Fruit fly (Drosophila melanogaster) whole organism, embryonic: ENCODE measurements around the gene CG46313.
A peak's percentile ranks its signal among the peaks of the same experiment; 100 is the strongest.

Experiments used
- Abd-B ChIP-seq: fragments of 200-800 bp; sonication (Bioruptor generic); optimal IDR thresholded peaks from 2 replicates; lab custom pipeline; 2018; ENCODE audit warnings: missing biosample characterization, mild to moderate bottlenecking, missing genetic modification characterization, moderate library complexity
- Asciz ChIP-seq: fragments of 200-800 bp; sonication (Bioruptor generic); optimal IDR thresholded peaks from 2 replicates; lab custom pipeline; 2017; ENCODE audit warnings: missing biosample characterization, mild to moderate bottlenecking, missing genetic modification characterization, missing genetic modification reagents
- Atf-2 ChIP-seq: fragments of 200-800 bp; sonication (Bioruptor generic); optimal IDR thresholded peaks from 2 replicates; lab custom pipeline; 2016; ENCODE audit warnings: missing biosample characterization, missing genetic modification characterization
- CG1024 ChIP-seq: fragments of 200-800 bp; sonication (Bioruptor generic); IDR thresholded peaks from 2 replicates; pipeline ENCODE4 v1.3.6; 2022; ENCODE audit warnings: missing biosample characterization, missing genetic modification characterization
- CG11247 ChIP-seq: fragments of 200-800 bp; sonication (Bioruptor generic); IDR thresholded peaks from 2 replicates; pipeline ENCODE4 v1.3.6; 2022; ENCODE audit warnings: missing biosample characterization, missing genetic modification characterization
- CG11696 ChIP-seq: fragments of 200-800 bp; sonication (Bioruptor generic); IDR thresholded peaks from 2 replicates; pipeline ENCODE4 v1.3.6; 2022; ENCODE audit warnings: missing biosample characterization, missing genetic modification characterization
- CG12942 ChIP-seq: fragments of 200-800 bp; sonication (Bioruptor generic); optimal IDR thresholded peaks from 3 replicates; lab custom pipeline; 2016; ENCODE audit warnings: missing biosample characterization, missing genetic modification characterization
- CG15073 ChIP-seq: fragments of 200-800 bp; sonication (Bioruptor generic); optimal IDR thresholded peaks from 2 replicates; lab custom pipeline; 2016; ENCODE audit warnings: missing biosample characterization, missing genetic modification characterization
- CG1602 ChIP-seq: fragments of 200-800 bp; sonication (Bioruptor generic); optimal IDR thresholded peaks from 3 replicates; lab custom pipeline; 2016; ENCODE audit warnings: missing biosample characterization, missing genetic modification characterization
- CG16815 ChIP-seq: fragments of 200-800 bp; sonication (Bioruptor generic); optimal IDR thresholded peaks from 3 replicates; lab custom pipeline; 2017; ENCODE audit warnings: missing biosample characterization, mild to moderate bottlenecking, missing genetic modification characterization
- CG17361 ChIP-seq: fragments of 200-800 bp; sonication (Bioruptor generic); IDR thresholded peaks from 3 replicates; pipeline ENCODE4 v1.3.6; 2022; ENCODE audit warnings: missing biosample characterization, missing genetic modification characterization
- CG1792 ChIP-seq: fragments of 200-800 bp; sonication (Bioruptor generic); optimal IDR thresholded peaks from 2 replicates; lab custom pipeline; 2016; ENCODE audit warnings: missing biosample characterization, missing genetic modification characterization
- CG18599 ChIP-seq: fragments of 200-800 bp; sonication (Bioruptor generic); optimal IDR thresholded peaks from 3 replicates; lab custom pipeline; 2017; ENCODE audit warnings: missing biosample characterization, missing genetic modification characterization, mild to moderate bottlenecking, moderate library complexity, missing genetic modification reagents
- CG2120 ChIP-seq: fragments of 200-800 bp; sonication (Bioruptor generic); optimal IDR thresholded peaks from 3 replicates; lab custom pipeline; 2016; ENCODE audit warnings: missing biosample characterization, missing genetic modification characterization
- CG30431 ChIP-seq: fragments of 200-800 bp; sonication (Bioruptor generic); optimal IDR thresholded peaks from 2 replicates; lab custom pipeline; 2017; ENCODE audit warnings: missing biosample characterization, missing genetic modification characterization
- CG6765 ChIP-seq: fragments of 200-800 bp; sonication (Bioruptor generic); optimal IDR thresholded peaks from 3 replicates; lab custom pipeline; 2017; ENCODE audit warnings: missing biosample characterization, mild to moderate bottlenecking, missing genetic modification characterization
- CG7786 ChIP-seq: fragments of 200-800 bp; sonication (Bioruptor generic); optimal IDR thresholded peaks from 2 replicates; lab custom pipeline; 2016; ENCODE audit warnings: missing biosample characterization, missing genetic modification characterization
- CG7928 ChIP-seq: fragments of 200-800 bp; sonication (Bioruptor generic); optimal IDR thresholded peaks from 2 replicates; lab custom pipeline; 2017; ENCODE audit warnings: missing biosample characterization, mild to moderate bottlenecking, missing genetic modification characterization
- CG9215 ChIP-seq: fragments of 200-800 bp; sonication (Bioruptor generic); IDR thresholded peaks from 2 replicates; pipeline ENCODE4 v1.3.6; 2022; ENCODE audit warnings: missing biosample characterization, missing genetic modification characterization
- Gsc ChIP-seq: fragments of 200-800 bp; sonication (Bioruptor generic); IDR thresholded peaks from 2 replicates; pipeline ENCODE4 v1.3.6; 2022; ENCODE audit warnings: missing biosample characterization, missing genetic modification characterization
- HLH4C ChIP-seq: fragments of 200-800 bp; sonication (Bioruptor generic); IDR thresholded peaks from 3 replicates; pipeline ENCODE4 v1.3.6; 2022; ENCODE audit warnings: missing biosample characterization, missing genetic modification characterization; ENCODE audit not compliant: partially characterized antibody
- Jarid2 ChIP-seq: fragments of 200-800 bp; sonication (Bioruptor generic); optimal IDR thresholded peaks from 3 replicates; lab custom pipeline; 2017; ENCODE audit warnings: mild to moderate bottlenecking, missing biosample characterization, missing genetic modification reagents, missing genetic modification characterization
- Lhr ChIP-seq: fragments of 200-800 bp; sonication (Bioruptor generic); optimal IDR thresholded peaks from 3 replicates; lab custom pipeline; 2017; ENCODE audit warnings: mild to moderate bottlenecking, missing biosample characterization, missing genetic modification reagents, missing genetic modification characterization
- NFAT ChIP-seq: fragments of 200-800 bp; sonication (Bioruptor generic); IDR thresholded peaks from 2 replicates; pipeline ENCODE4 v1.3.6; 2022; ENCODE audit warnings: missing biosample characterization, missing genetic modification characterization
- Opbp ChIP-seq: fragments of 200-800 bp; sonication (Bioruptor generic); IDR thresholded peaks from 3 replicates; pipeline ENCODE4 v1.3.6; 2022; ENCODE audit warnings: missing biosample characterization, missing genetic modification characterization; ENCODE audit not compliant: partially characterized antibody
- Scr ChIP-seq: fragments of 200-800 bp; sonication (Bioruptor generic); IDR thresholded peaks from 2 replicates; pipeline ENCODE4 v1.3.6; 2022; ENCODE audit warnings: missing biosample characterization, missing genetic modification characterization; ENCODE audit not compliant: partially characterized antibody
- Sry-δ ChIP-seq: fragments of 200-800 bp; sonication (Bioruptor generic); optimal IDR thresholded peaks from 2 replicates; lab custom pipeline; 2016; ENCODE audit warnings: missing biosample characterization, missing genetic modification characterization
- Ssrp ChIP-seq: fragments of 200-800 bp; sonication (Bioruptor generic); optimal IDR thresholded peaks from 2 replicates; lab custom pipeline; 2018; ENCODE audit warnings: missing biosample characterization, mild to moderate bottlenecking, missing genetic modification characterization, moderate library complexity
- YL-1 ChIP-seq: fragments of 200-800 bp; sonication (Bioruptor generic); optimal IDR thresholded peaks from 3 replicates; lab custom pipeline; 2017; ENCODE audit warnings: missing biosample characterization, mild to moderate bottlenecking, missing genetic modification characterization
- abd-A ChIP-seq: fragments of 200-800 bp; sonication (Bioruptor generic); optimal IDR thresholded peaks from 3 replicates; lab custom pipeline; 2019; ENCODE audit warnings: missing biosample characterization, mild to moderate bottlenecking, missing genetic modification characterization, moderate library complexity
- az2 ChIP-seq: fragments of 200-800 bp; sonication (Bioruptor generic); optimal IDR thresholded peaks from 3 replicates; lab custom pipeline; 2016; ENCODE audit warnings: missing biosample characterization, missing genetic modification characterization
- bigmax ChIP-seq: fragments of 200-800 bp; sonication (Bioruptor generic); optimal IDR thresholded peaks from 2 replicates; lab custom pipeline; 2018; ENCODE audit warnings: missing biosample characterization, mild to moderate bottlenecking, missing genetic modification characterization
- bsh ChIP-seq, 2 experiments: fragments of 200-800 bp; sonication (Bioruptor generic); optimal IDR thresholded peaks; 2 replicates each; lab custom pipeline; 2017 to 2018; ENCODE audit warnings: mild to moderate bottlenecking in 2 of 2, missing biosample characterization in 2 of 2, missing genetic modification characterization in 2 of 2, moderate library complexity in 1 of 2
- crp ChIP-seq, 2 experiments: fragments of 200-800 bp; sonication (Bioruptor generic); optimal IDR thresholded peaks; 2 replicates in 1 of 2; 3 replicates in 1 of 2; lab custom pipeline; 2017; ENCODE audit warnings: missing biosample characterization in 2 of 2, missing genetic modification characterization in 2 of 2, mild to moderate bottlenecking in 1 of 2, moderate library complexity in 1 of 2
- dysf ChIP-seq: fragments of 200-800 bp; sonication (Bioruptor generic); IDR thresholded peaks from 3 replicates; pipeline ENCODE4 v1.3.6; 2022; ENCODE audit warnings: missing biosample characterization, missing genetic modification characterization
- eve ChIP-seq, 2 experiments: fragments of >200 bp; optimal IDR thresholded peaks; 2 replicates each; lab custom pipeline; 2017; ENCODE audit warnings: missing biosample characterization in 2 of 2, missing genetic modification characterization in 2 of 2
- ftz-f1 ChIP-seq: fragments of 200-800 bp; sonication (Bioruptor generic); optimal IDR thresholded peaks from 2 replicates; lab custom pipeline; 2016; ENCODE audit warnings: missing biosample characterization, missing genetic modification characterization
- h ChIP-seq: fragments of >200 bp; optimal IDR thresholded peaks from 2 replicates; lab custom pipeline; 2017
- lmd ChIP-seq: fragments of 200-800 bp; sonication (Bioruptor generic); IDR thresholded peaks from 2 replicates; pipeline ENCODE4 v1.3.6; 2022; ENCODE audit warnings: missing biosample characterization, missing genetic modification characterization
- nerfin-2 ChIP-seq: fragments of 200-800 bp; sonication (Bioruptor generic); IDR thresholded peaks from 2 replicates; pipeline ENCODE4 v1.3.6; 2022; ENCODE audit warnings: missing biosample characterization, missing genetic modification characterization; ENCODE audit not compliant: partially characterized antibody
- nmo ChIP-seq: fragments of 200-800 bp; sonication (Bioruptor generic); optimal IDR thresholded peaks from 2 replicates; lab custom pipeline; 2018; ENCODE audit warnings: missing biosample characterization, mild to moderate bottlenecking, missing genetic modification characterization, moderate library complexity
- pho ChIP-seq: fragments of 200-800 bp; sonication (Bioruptor generic); optimal IDR thresholded peaks from 2 replicates; lab custom pipeline; 2016; ENCODE audit warnings: missing biosample characterization, missing genetic modification characterization
- psq ChIP-seq: fragments of 200-800 bp; sonication (Bioruptor generic); optimal IDR thresholded peaks from 2 replicates; lab custom pipeline; 2017; ENCODE audit warnings: missing biosample characterization, missing genetic modification characterization
- pum ChIP-seq: fragments of 200-800 bp; sonication (Bioruptor generic); optimal IDR thresholded peaks from 2 replicates; lab custom pipeline; 2016; ENCODE audit warnings: missing biosample characterization, missing genetic modification characterization
- sima ChIP-seq: fragments of 200-800 bp; sonication (Bioruptor generic); optimal IDR thresholded peaks from 2 replicates; lab custom pipeline; 2016; ENCODE audit warnings: missing biosample characterization, missing genetic modification characterization
- stc ChIP-seq: fragments of 200-800 bp; sonication (Bioruptor generic); IDR thresholded peaks from 2 replicates; pipeline ENCODE4 v1.3.6; 2022; ENCODE audit warnings: missing biosample characterization, missing genetic modification characterization
- stwl ChIP-seq: fragments of 200-800 bp; sonication (Bioruptor generic); optimal IDR thresholded peaks from 3 replicates; lab custom pipeline; 2018; ENCODE audit warnings: missing biosample characterization, mild to moderate bottlenecking, missing genetic modification characterization, moderate library complexity
- tin ChIP-seq: fragments of 200-800 bp; sonication (Bioruptor generic); optimal IDR thresholded peaks from 3 replicates; lab custom pipeline; 2016; ENCODE audit warnings: missing biosample characterization, missing genetic modification characterization
- unpg ChIP-seq: fragments of 200-800 bp; sonication (Bioruptor generic); optimal IDR thresholded peaks from 3 replicates; lab custom pipeline; 2018; ENCODE audit warnings: missing biosample characterization, mild to moderate bottlenecking, missing genetic modification characterization, moderate library complexity
- vnd ChIP-seq: fragments of 200-800 bp; sonication (Bioruptor generic); IDR thresholded peaks from 3 replicates; pipeline ENCODE4 v1.3.6; 2022; ENCODE audit warnings: missing biosample characterization, missing genetic modification characterization; ENCODE audit not compliant: partially characterized antibody

Gene CG46313

dm6 chr3R:26988412-26988981, 10.2 kb downstream of the CG46313 start, which contains the start of gene CG31075 (continued):
- TF ChIP-seq CG1602 (GFP tag; lab: Kevin White, UChicago) (no peak), ftz-f1 (GFP tag; lab: Kevin White, UChicago) (no peak), h (lab: Kevin White, UChicago) (no peak), stc (GFP tag; lab: Robert Waterston, UW) (no peak; the same call in 1 of the 2 replicates), CG15073 (no peak), eve (GFP tag; optimal IDR thresholded peaks at IDR 0.05; lab: Kevin White, UChicago) (no peak), pho (GFP tag; lab: Kevin White, UChicago) (no peak), Opbp (GFP tag; lab: Robert Waterston, UW) (no peak), Sry-δ (GFP tag; lab: Kevin White, UChicago) (no peak), Asciz (GFP tag; lab: Kevin White, UChicago) (no peak), Abd-B (GFP tag; lab: Kevin White, UChicago) (no peak), crp (GFP tag; optimal IDR thresholded peaks at IDR 0.05; lab: Kevin White, UChicago) (no peak), CG18599 (peak; percentile 87), CG11696 (GFP tag; lab: Robert Waterston, UW) (no peak), CG7928 (no peak), stwl (tag; lab: Kevin White, UChicago) (no peak), HLH4C (GFP tag; lab: Robert Waterston, UW) (no peak), az2 (GFP tag; lab: Kevin White, UChicago) (no peak), nerfin-2 (GFP tag; lab: Robert Waterston, UW) (no peak), lmd (GFP tag; lab: Robert Waterston, UW) (peak; percentile 26; the same call in 1 of the 2 replicates), Gsc (GFP tag; lab: Robert Waterston, UW) (no peak), CG17361 (GFP tag; lab: Robert Waterston, UW) (no peak), CG7786 (no peak), tin (peak; percentile 12), CG11247 (GFP tag; lab: Robert Waterston, UW) (peak; percentile 25; the same call in 1 of the 2 replicates), Lhr (GFP tag; lab: Kevin White, UChicago) (no peak), psq (no peak), bigmax (GFP tag; lab: Kevin White, UChicago) (no peak), sima (GFP tag; lab: Kevin White, UChicago) (no peak), CG30431 (no peak), abd-A (no peak), pum (GFP tag; lab: Kevin White, UChicago) (no peak), Scr (GFP tag; lab: Robert Waterston, UW) (no peak), YL-1 (GFP tag; lab: Kevin White, UChicago) (no peak), Jarid2 (GFP tag; lab: Kevin White, UChicago) (peak; percentile 25), vnd (GFP tag; lab: Robert Waterston, UW) (no peak), bsh (GFP tag; optimal IDR thresholded peaks at IDR 0.05; lab: Kevin White, UChicago) (peak in 1 of 2 experiments; percentile 21), unpg (GFP tag; lab: Kevin White, UChicago) (peak; percentile 52), CG1792 (no peak), CG2120 (GFP tag; lab: Kevin White, UChicago) (peak; percentile 65), nmo (GFP tag; lab: Kevin White, UChicago) (peak; percentile 60), dysf (GFP tag; lab: Robert Waterston, UW) (peak; percentile 83), CG16815 (GFP tag; lab: Kevin White, UChicago) (peak; percentile 4), CG6765 (GFP tag; lab: Kevin White, UChicago) (peak; percentile 23), Atf-2 (GFP tag; lab: Kevin White, UChicago) (no peak), CG9215 (GFP tag; lab: Robert Waterston, UW) (peak; percentile 55), CG12942 (GFP tag; lab: Kevin White, UChicago) (no peak), Ssrp (tag; lab: Kevin White, UChicago) (no peak), CG1024 (GFP tag; lab: Robert Waterston, UW) (peak; percentile 41; the same call in 1 of the 2 replicates), NFAT (GFP tag; lab: Robert Waterston, UW) (peak; percentile 39; the same call in 1 of the 2 replicates)
